Worm (Caenorhabditis elegans) whole organism, late embryonic: ENCODE measurements around the gene F43E2.1.

ENCODE experiments used
- F13H6.1 ChIP-seq: sonication (generic microtip); optimal IDR thresholded peaks from 2 replicates; lab custom pipeline; 2016; ENCODE audit warnings: missing genetic modification characterization, missing compliant biosample characterization
- ceh-14 ChIP-seq: sonication (generic microtip); optimal IDR thresholded peaks from 2 replicates; lab custom pipeline; 2016; ENCODE audit warnings: missing genotype, missing genetic modification characterization, missing compliant biosample characterization
- ceh-19 ChIP-seq: fragments of 200-800 bp; sonication (Bioruptor generic); optimal IDR thresholded peaks from 2 replicates; lab custom pipeline; 2018; ENCODE audit warnings: mild to moderate bottlenecking, missing genetic modification characterization, missing compliant biosample characterization
- elt-2 ChIP-seq: sonication (generic microtip); optimal IDR thresholded peaks from 2 replicates; lab custom pipeline; 2016; ENCODE audit warnings: missing genetic modification reagents, missing genetic modification characterization, missing compliant biosample characterization
- eyg-1 ChIP-seq: sonication (generic microtip); optimal IDR thresholded peaks from 2 replicates; lab custom pipeline; 2016; ENCODE audit warnings: missing genotype, missing genetic modification characterization, missing compliant biosample characterization
- nhr-11 ChIP-seq: fragments of 150-350 bp; optimal IDR thresholded peaks from 2 replicates; lab custom pipeline; 2014; ENCODE audit warnings: missing biosample characterization, missing genetic modification characterization
- pha-4 ChIP-seq: fragments of 150-350 bp; optimal IDR thresholded peaks from 2 replicates; lab custom pipeline; 2018; ENCODE audit warnings: missing biosample characterization, missing genetic modification reagents, missing genetic modification characterization
- rnt-1 ChIP-seq: sonication (generic microtip); optimal IDR thresholded peaks from 2 replicates; lab custom pipeline; 2016; ENCODE audit warnings: missing genetic modification characterization, missing compliant biosample characterization
- unc-3 ChIP-seq, 2 experiments: fragments of 200-800 bp in 1 of 2; sonication (Bioruptor generic) in 1 of 2; sonication (generic microtip) in 1 of 2; conservative IDR thresholded peaks in 1 of 2; optimal IDR thresholded peaks in 1 of 2; 2 replicates each; pipeline versions ENCODE4 v1.3.6 to Lab custom; 2016 to 2022; ENCODE audit warnings: missing compliant biosample characterization in 2 of 2, missing genetic modification characterization in 2 of 2, missing genetic modification reagents in 1 of 2
- zip-5 ChIP-seq: sonication (generic microtip); optimal IDR thresholded peaks from 2 replicates; lab custom pipeline; 2016; ENCODE audit warnings: missing genetic modification characterization, missing compliant biosample characterization

ce11 chrII:7411930-7412329 lies 36.9 kb downstream of the F43E2.1 start, which contains the start of gene K02A2.5:
- no peak for TF ChIP-seq ceh-19 (GFP tag; lab: Kevin White, UChicago)
- no peak for TF ChIP-seq pha-4 (tag; lab: Kevin White, UChicago)
- TF ChIP-seq unc-3 (GFP tag; conservative IDR thresholded peaks at IDR 0.05; lab: Robert Waterston, UW), result no peak
- no peak for TF ChIP-seq unc-3 (tag; optimal IDR thresholded peaks at IDR 0.05; lab: Kevin White, UChicago)
- no peak for TF ChIP-seq nhr-11 (tag; lab: Kevin White, UChicago)
- no peak for TF ChIP-seq F13H6.1 (tag; lab: Kevin White, UChicago)
- TF ChIP-seq rnt-1 (tag; lab: Kevin White, UChicago), result no peak
- TF ChIP-seq eyg-1 (tag; lab: Kevin White, UChicago), result no peak
- no peak for TF ChIP-seq zip-5
- TF ChIP-seq ceh-14 (tag; lab: Kevin White, UChicago), result no peak
- TF ChIP-seq elt-2 (tag; lab: Kevin White, UChicago), result no peak
